Fruit fly (Drosophila melanogaster) whole organism, embryonic: Measurements from ENCODE around the gene CG6724.

ENCODE experiments used
- C15 ChIP-seq: fragments of 200-800 bp; sonication (Bioruptor generic); IDR thresholded peaks from 3 replicates; pipeline ENCODE4 v1.3.6; 2022; ENCODE audit warnings: missing biosample characterization, missing genetic modification characterization
- CG10321 ChIP-seq: fragments of 200-800 bp; sonication (Bioruptor generic); IDR thresholded peaks from 2 replicates; pipeline ENCODE4 v1.3.6; 2022; ENCODE audit warnings: missing biosample characterization, missing genetic modification characterization
- CG10462 ChIP-seq: fragments of 200-800 bp; sonication (Bioruptor generic); optimal IDR thresholded peaks from 2 replicates; lab custom pipeline; 2016; ENCODE audit warnings: missing biosample characterization, missing genetic modification characterization
- CG11723 ChIP-seq: fragments of 200-800 bp; sonication (Bioruptor generic); optimal IDR thresholded peaks from 2 replicates; lab custom pipeline; 2017; ENCODE audit warnings: missing biosample characterization, mild to moderate bottlenecking, missing genetic modification characterization
- CG13775 ChIP-seq: fragments of 200-800 bp; sonication (Bioruptor generic); optimal IDR thresholded peaks from 3 replicates; lab custom pipeline; 2017; ENCODE audit warnings: missing biosample characterization, mild to moderate bottlenecking, missing genetic modification characterization
- CG2199 ChIP-seq: fragments of 200-800 bp; sonication (Bioruptor generic); IDR thresholded peaks from 3 replicates; pipeline ENCODE4 v1.3.6; 2022; ENCODE audit warnings: missing biosample characterization, missing genetic modification characterization
- CG31224 ChIP-seq: fragments of 200-800 bp; sonication (Bioruptor generic); IDR thresholded peaks from 2 replicates; pipeline ENCODE4 v1.3.6; 2022; ENCODE audit warnings: missing biosample characterization, missing genetic modification characterization
- CG34376 ChIP-seq: fragments of 200-800 bp; sonication (Bioruptor generic); optimal IDR thresholded peaks from 2 replicates; lab custom pipeline; 2018; ENCODE audit warnings: missing biosample characterization, mild to moderate bottlenecking, missing genetic modification characterization
- CG3995 ChIP-seq: fragments of 200-800 bp; sonication (Bioruptor generic); optimal IDR thresholded peaks from 3 replicates; lab custom pipeline; 2016; ENCODE audit warnings: missing biosample characterization, missing genetic modification characterization
- CG4424 ChIP-seq: fragments of 200-800 bp; sonication (Bioruptor generic); optimal IDR thresholded peaks from 3 replicates; lab custom pipeline; 2016; ENCODE audit warnings: missing biosample characterization, missing genetic modification characterization
- CG4707 ChIP-seq: fragments of 200-800 bp; sonication (Bioruptor generic); optimal IDR thresholded peaks from 2 replicates; lab custom pipeline; 2018; ENCODE audit warnings: missing biosample characterization, mild to moderate bottlenecking, missing genetic modification characterization, moderate library complexity
- CG5180 ChIP-seq: fragments of 200-800 bp; sonication (Bioruptor generic); optimal IDR thresholded peaks from 3 replicates; lab custom pipeline; 2017; ENCODE audit warnings: missing biosample characterization, missing genetic modification characterization, mild to moderate bottlenecking, moderate library complexity, missing genetic modification reagents
- CG6175 ChIP-seq: fragments of 200-800 bp; sonication (Bioruptor generic); IDR thresholded peaks from 3 replicates; pipeline ENCODE4 v1.3.6; 2022; ENCODE audit warnings: missing biosample characterization, missing genetic modification characterization
- CG8388 ChIP-seq: fragments of 200-800 bp; sonication (Bioruptor generic); optimal IDR thresholded peaks from 2 replicates; lab custom pipeline; 2019; ENCODE audit warnings: missing biosample characterization, mild to moderate bottlenecking, missing genetic modification characterization, moderate library complexity
- CG9727 ChIP-seq: fragments of 200-800 bp; sonication (Bioruptor generic); optimal IDR thresholded peaks from 3 replicates; lab custom pipeline; 2017; ENCODE audit warnings: missing biosample characterization, mild to moderate bottlenecking, missing genetic modification characterization
- D19B ChIP-seq: fragments of 200-800 bp; sonication (Bioruptor generic); optimal IDR thresholded peaks from 2 replicates; lab custom pipeline; 2017; ENCODE audit warnings: missing biosample characterization, mild to moderate bottlenecking, missing genetic modification characterization
- Dad ChIP-seq: fragments of 200-800 bp; sonication (Bioruptor generic); optimal IDR thresholded peaks from 3 replicates; lab custom pipeline; 2016; ENCODE audit warnings: missing biosample characterization, missing genetic modification characterization
- Deaf1 ChIP-seq: fragments of 200-800 bp; optimal IDR thresholded peaks from 3 replicates; lab custom pipeline; 2019; ENCODE audit warnings: missing biosample characterization, mild to moderate bottlenecking, missing genetic modification characterization, moderate library complexity
- Dref ChIP-seq: fragments of 200-800 bp; sonication (Bioruptor generic); IDR thresholded peaks from 2 replicates; pipeline ENCODE4 v1.3.6; 2022; ENCODE audit warnings: missing biosample characterization, missing genetic modification characterization
- Elba2 ChIP-seq: fragments of 200-800 bp; sonication (Bioruptor generic); optimal IDR thresholded peaks from 3 replicates; lab custom pipeline; 2016; ENCODE audit warnings: missing biosample characterization, missing genetic modification characterization
- HLH54F ChIP-seq: fragments of 200-800 bp; sonication (Bioruptor generic); optimal IDR thresholded peaks from 3 replicates; lab custom pipeline; 2016; ENCODE audit warnings: missing biosample characterization, missing genetic modification characterization
- Hmr ChIP-seq: fragments of 200-800 bp; sonication (Bioruptor generic); optimal IDR thresholded peaks from 3 replicates; lab custom pipeline; 2017; ENCODE audit warnings: mild to moderate bottlenecking, missing biosample characterization, missing genetic modification reagents, missing genetic modification characterization
- MBD-R2 ChIP-seq: fragments of 200-800 bp; sonication (Bioruptor generic); IDR thresholded peaks from 2 replicates; pipeline ENCODE4 v1.3.6; 2022; ENCODE audit warnings: missing biosample characterization, missing genetic modification characterization
- Max ChIP-seq: fragments of 200-800 bp; sonication (Bioruptor generic); optimal IDR thresholded peaks from 2 replicates; lab custom pipeline; 2016; ENCODE audit warnings: missing biosample characterization, mild to moderate bottlenecking, missing genetic modification characterization
- NC2β ChIP-seq: fragments of 200-800 bp; sonication (Bioruptor generic); optimal IDR thresholded peaks from 2 replicates; lab custom pipeline; 2016; ENCODE audit warnings: missing biosample characterization, missing genetic modification characterization
- Nf-YA ChIP-seq: fragments of 200-800 bp; sonication (Bioruptor generic); IDR thresholded peaks from 2 replicates; pipeline ENCODE4 v1.3.6; 2022; ENCODE audit warnings: missing biosample characterization, missing genetic modification characterization
- Oli ChIP-seq: fragments of 200-800 bp; sonication (Bioruptor generic); optimal IDR thresholded peaks from 2 replicates; lab custom pipeline; 2018; ENCODE audit warnings: missing biosample characterization, mild to moderate bottlenecking, missing genetic modification characterization, moderate library complexity
- Stat92E ChIP-seq, 3 experiments: fragments of >200 bp in 2 of 3; fragments of 200-800 bp in 1 of 3; sonication (Bioruptor generic) in 1 of 3; optimal IDR thresholded peaks; 2 replicates each; lab custom pipeline; 2017 to 2019; ENCODE audit warnings: missing biosample characterization in 3 of 3, missing genetic modification characterization in 3 of 3, mild to moderate bottlenecking in 1 of 3, moderate library complexity in 1 of 3
- Tbp ChIP-seq: fragments of >200 bp; optimal IDR thresholded peaks from 2 replicates; lab custom pipeline; 2018; ENCODE audit warnings: missing biosample characterization, missing genetic modification characterization
- ara ChIP-seq: fragments of 200-800 bp; sonication (Bioruptor generic); IDR thresholded peaks from 2 replicates; pipeline ENCODE4 v1.3.6; 2022; ENCODE audit warnings: missing biosample characterization, missing genetic modification characterization
- bowl ChIP-seq: fragments of 200-800 bp; sonication (Bioruptor generic); IDR thresholded peaks from 2 replicates; pipeline ENCODE4 v1.3.6; 2022; ENCODE audit warnings: missing biosample characterization, missing genetic modification characterization
- bsh ChIP-seq, 2 experiments: fragments of 200-800 bp; sonication (Bioruptor generic); optimal IDR thresholded peaks; 2 replicates each; lab custom pipeline; 2017 to 2018; ENCODE audit warnings: mild to moderate bottlenecking in 2 of 2, missing biosample characterization in 2 of 2, missing genetic modification characterization in 2 of 2, moderate library complexity in 1 of 2
- cg ChIP-seq: fragments of 200-800 bp; sonication (Bioruptor generic); optimal IDR thresholded peaks from 3 replicates; lab custom pipeline; 2019; ENCODE audit warnings: missing biosample characterization, mild to moderate bottlenecking, missing genetic modification characterization, moderate library complexity
- chif ChIP-seq, 2 experiments: fragments of 200-800 bp; sonication (Bioruptor generic); optimal IDR thresholded peaks; 3 replicates each; lab custom pipeline; 2016; ENCODE audit warnings: missing biosample characterization in 2 of 2, missing genetic modification characterization in 2 of 2
- ci ChIP-seq: fragments of 200-800 bp; sonication (Bioruptor generic); IDR thresholded peaks from 3 replicates; pipeline ENCODE4 v1.3.6; 2022; ENCODE audit warnings: missing biosample characterization, missing genetic modification characterization
- danr ChIP-seq: fragments of 200-800 bp; sonication (Bioruptor generic); IDR thresholded peaks from 2 replicates; pipeline ENCODE4 v1.3.6; 2022; ENCODE audit warnings: missing biosample characterization, missing genetic modification characterization
- dm ChIP-seq: fragments of 200-800 bp; sonication (Bioruptor generic); optimal IDR thresholded peaks from 3 replicates; lab custom pipeline; 2016; ENCODE audit warnings: missing biosample characterization, missing genetic modification characterization
- dysf ChIP-seq: fragments of 200-800 bp; sonication (Bioruptor generic); IDR thresholded peaks from 3 replicates; pipeline ENCODE4 v1.3.6; 2022; ENCODE audit warnings: missing biosample characterization, missing genetic modification characterization
- esg ChIP-seq: fragments of 200-800 bp; sonication (Bioruptor generic); conservative IDR thresholded peaks from 2 replicates; pipeline ENCODE4 v1.3.6; 2022; ENCODE audit warnings: missing biosample characterization, missing genetic modification characterization
- gce ChIP-seq: fragments of 200-800 bp; sonication (Bioruptor generic); IDR thresholded peaks from 3 replicates; pipeline ENCODE4 v1.3.6; 2022; ENCODE audit warnings: missing biosample characterization, missing genetic modification characterization
- gro ChIP-seq: fragments of 200-800 bp; sonication (Bioruptor generic); optimal IDR thresholded peaks from 2 replicates; lab custom pipeline; 2016; ENCODE audit warnings: missing biosample characterization, missing genetic modification characterization
- gsb-n ChIP-seq: fragments of 200-800 bp; sonication (Bioruptor generic); optimal IDR thresholded peaks from 3 replicates; lab custom pipeline; 2018; ENCODE audit warnings: missing biosample characterization, mild to moderate bottlenecking, missing genetic modification characterization
- ind ChIP-seq: fragments of 200-800 bp; sonication (Bioruptor generic); optimal IDR thresholded peaks from 3 replicates; lab custom pipeline; 2016; ENCODE audit warnings: missing biosample characterization, missing genetic modification characterization
- insv ChIP-seq, 2 experiments: fragments of 200-800 bp; sonication (Bioruptor generic); optimal IDR thresholded peaks; 3 replicates each; lab custom pipeline; 2016 to 2018; ENCODE audit warnings: missing biosample characterization in 2 of 2, missing genetic modification characterization in 2 of 2
- luna ChIP-seq: fragments of 200-800 bp; sonication (Bioruptor generic); optimal IDR thresholded peaks from 2 replicates; lab custom pipeline; 2016; ENCODE audit warnings: missing biosample characterization, missing genetic modification characterization
- seq ChIP-seq: fragments of 200-800 bp; sonication (Bioruptor generic); IDR thresholded peaks from 2 replicates; pipeline ENCODE4 v1.3.6; 2022; ENCODE audit warnings: missing biosample characterization, missing genetic modification characterization
- tap ChIP-seq: fragments of 200-800 bp; optimal IDR thresholded peaks from 3 replicates; lab custom pipeline; 2019; ENCODE audit warnings: missing biosample characterization, mild to moderate bottlenecking, missing genetic modification characterization, moderate library complexity
- tx ChIP-seq: fragments of 200-800 bp; sonication (Bioruptor generic); optimal IDR thresholded peaks from 2 replicates; lab custom pipeline; 2016; ENCODE audit warnings: missing biosample characterization, missing genetic modification characterization
- vvl ChIP-seq: fragments of 200-800 bp; sonication (Bioruptor generic); IDR thresholded peaks from 2 replicates; pipeline ENCODE4 v1.3.6; 2022; ENCODE audit warnings: missing biosample characterization, missing genetic modification characterization
- zfh2 ChIP-seq: fragments of 200-800 bp; sonication (Bioruptor generic); optimal IDR thresholded peaks from 2 replicates; lab custom pipeline; 2016; ENCODE audit warnings: missing biosample characterization, missing genetic modification characterization

The CG6724 gene

dm6 chr2L:10751879-10752620 lies 17.7 kb downstream of the CG6724 start (continued):
- peak; percentile 85 for TF ChIP-seq CG4424 (GFP tag; lab: Kevin White, UChicago)
- TF ChIP-seq ci (GFP tag; lab: Robert Waterston, UW), result peak; percentile 93
- peak; percentile 23; the same call in 1 of the 2 replicates for TF ChIP-seq MBD-R2 (GFP tag; lab: Robert Waterston, UW)
- peak; percentile 84 for TF ChIP-seq CG4707
- no peak for TF ChIP-seq Elba2 (GFP tag; lab: Kevin White, UChicago)
- no peak for TF ChIP-seq zfh2 (GFP tag; lab: Kevin White, UChicago)
- TF ChIP-seq dm (GFP tag; lab: Kevin White, UChicago), result peak; percentile 58
- TF ChIP-seq tx (GFP tag; lab: Kevin White, UChicago), result peak; percentile 64
- no peak for TF ChIP-seq Tbp
- TF ChIP-seq Hmr (GFP tag; lab: Kevin White, UChicago), result peak; percentile 82
- TF ChIP-seq Dref, result no peak
- peak; percentile 54 for TF ChIP-seq danr
- TF ChIP-seq CG31224 (GFP tag; lab: Robert Waterston, UW), result no peak
- TF ChIP-seq insv (GFP tag; optimal IDR thresholded peaks at IDR 0.05; lab: Kevin White, UChicago), result peak in 1 of 2 experiments; percentile 32
- TF ChIP-seq NC2β, result peak; percentile 95
- TF ChIP-seq CG8388 (GFP tag; lab: Kevin White, UChicago), result peak; percentile 57
- peak; percentile 88 to 93 for TF ChIP-seq chif (GFP tag; optimal IDR thresholded peaks at IDR 0.05; lab: Kevin White, UChicago)
- peak; percentile 62 for TF ChIP-seq tap (tag; lab: Kevin White, UChicago)
- TF ChIP-seq Deaf1, result peak; percentile 44
- peak; percentile 45 for TF ChIP-seq cg (GFP tag; lab: Kevin White, UChicago)
- 0 out of 2 replicates have a peak, but pooled peaks have one; percentile 57 for TF ChIP-seq CG10321
- TF ChIP-seq Max (GFP tag; lab: Kevin White, UChicago), result peak; percentile 81
- TF ChIP-seq HLH54F (GFP tag; lab: Kevin White, UChicago), result peak; percentile 58
- TF ChIP-seq D19B (GFP tag; lab: Kevin White, UChicago), result no peak
- TF ChIP-seq CG9727 (GFP tag; lab: Kevin White, UChicago), result peak; percentile 96
- peak in 1 of 2 experiments; percentile 95 for TF ChIP-seq bsh (GFP tag; optimal IDR thresholded peaks at IDR 0.05; lab: Kevin White, UChicago)
- TF ChIP-seq gsb-n (tag; lab: Kevin White, UChicago), result peak; percentile 97
- TF ChIP-seq Stat92E (GFP tag; optimal IDR thresholded peaks at IDR 0.05; lab: Kevin White, UChicago), result peak in 1 of 3 experiments; percentile 31
- TF ChIP-seq luna (GFP tag; lab: Kevin White, UChicago), result no peak
- peak; percentile 86 for TF ChIP-seq CG10462 (GFP tag; lab: Kevin White, UChicago)
- peak; percentile 55; the same call in 1 of the 3 replicates for TF ChIP-seq CG6175 (GFP tag; lab: Robert Waterston, UW)
- peak; percentile 92 for TF ChIP-seq gce (GFP tag; lab: Robert Waterston, UW)
- TF ChIP-seq gro (GFP tag; lab: Kevin White, UChicago), result no peak
- peak; percentile 36 for TF ChIP-seq ind (GFP tag; lab: Kevin White, UChicago)
- peak; percentile 75 for TF ChIP-seq Nf-YA (GFP tag; lab: Robert Waterston, UW)
- TF ChIP-seq CG34376 (GFP tag; lab: Kevin White, UChicago), result peak; percentile 3
- no peak for TF ChIP-seq esg (GFP tag; lab: Robert Waterston, UW)
- peak; percentile 74 for TF ChIP-seq CG13775
- peak; percentile 84 for TF ChIP-seq Dad
- TF ChIP-seq Oli (tag; lab: Kevin White, UChicago), result peak; percentile 75
- peak; percentile 94 for TF ChIP-seq ara (GFP tag; lab: Robert Waterston, UW)
- TF ChIP-seq CG2199 (GFP tag; lab: Robert Waterston, UW), result no peak; the same call in 2 of the 3 replicates
- peak; percentile 86 for TF ChIP-seq vvl
- TF ChIP-seq dysf, result peak; percentile 62; the same call in 2 of the 3 replicates
- peak; percentile 74 for TF ChIP-seq CG5180 (GFP tag; lab: Kevin White, UChicago)
- 0 out of 2 replicates have a peak, but pooled peaks have one; percentile 32 for TF ChIP-seq bowl (GFP tag; lab: Robert Waterston, UW)
- TF ChIP-seq CG3995 (GFP tag; lab: Kevin White, UChicago), result peak; percentile 16
- TF ChIP-seq C15 (GFP tag; lab: Robert Waterston, UW), result no peak
- TF ChIP-seq seq (GFP tag; lab: Robert Waterston, UW), result peak; percentile 90
- TF ChIP-seq CG11723 (GFP tag; lab: Kevin White, UChicago), result peak; percentile 91
